Fruit fly (Drosophila melanogaster): ENCODE data around the gene PNUTS.
A peak's percentile ranks its signal among the peaks of the same experiment; 100 is the strongest.

Gene PNUTS

dm6 chr2L:870749-871418, 619 bp downstream of the PNUTS start (continued):
- peak; percentile 57 for TF ChIP-seq Fer1 (GFP tag; optimal IDR thresholded peaks at IDR 0.05)
- TF ChIP-seq ase (GFP tag; IDR thresholded peaks at IDR 0.05): no peak
- TF ChIP-seq Bdp1 (GFP tag; optimal IDR thresholded peaks at IDR 0.05): peak; percentile 62
- peak; percentile 21 for TF ChIP-seq CG6654 (GFP tag; optimal IDR thresholded peaks at IDR 0.05)
- peak; percentile 29 for TF ChIP-seq CG12104 (GFP tag; optimal IDR thresholded peaks at IDR 0.05)
- peak; percentile 68 for TF ChIP-seq CG8924 (tag; optimal IDR thresholded peaks at IDR 0.05)
- no peak for TF ChIP-seq Nf-YA (GFP tag; IDR thresholded peaks at IDR 0.05)
- no peak for TF ChIP-seq CG6254 (GFP tag; optimal IDR thresholded peaks at IDR 0.05)
- TF ChIP-seq CG1603 (tag; optimal IDR thresholded peaks at IDR 0.05): peak; percentile 77
- no peak for TF ChIP-seq CG42726 (GFP tag; IDR thresholded peaks at IDR 0.05; ENCODE audit: partially characterized antibody)
- no peak for TF ChIP-seq fd102C (GFP tag; optimal IDR thresholded peaks at IDR 0.05)
- peak; percentile 76 for TF ChIP-seq luna (GFP tag; optimal IDR thresholded peaks at IDR 0.05)
- peak; percentile 67 for TF ChIP-seq Ssrp (tag; optimal IDR thresholded peaks at IDR 0.05)
- peak; percentile 64 for TF ChIP-seq CG15269 (tag; optimal IDR thresholded peaks at IDR 0.05)
- peak; percentile 59 for TF ChIP-seq tin (GFP tag; optimal IDR thresholded peaks at IDR 0.05)
- TF ChIP-seq pita (GFP tag; optimal IDR thresholded peaks at IDR 0.05): no peak
- TF ChIP-seq CG9797 (GFP tag; optimal IDR thresholded peaks at IDR 0.05): no peak
- peak; percentile 76 for TF ChIP-seq HLH54F (GFP tag; optimal IDR thresholded peaks at IDR 0.05)
- TF ChIP-seq Myb (GFP tag; optimal IDR thresholded peaks at IDR 0.05): peak; percentile 41
- TF ChIP-seq Hand (GFP tag; optimal IDR thresholded peaks at IDR 0.05): no peak
- TF ChIP-seq CG31365 (tag; optimal IDR thresholded peaks at IDR 0.05): no peak
- no peak for TF ChIP-seq CG10274 (GFP tag; optimal IDR thresholded peaks at IDR 0.05)
- no peak for TF ChIP-seq CG34224 (GFP tag; IDR thresholded peaks at IDR 0.05; ENCODE audit: partially characterized antibody)
- peak; percentile 81 for TF ChIP-seq CG6689 (GFP tag; IDR thresholded peaks at IDR 0.05)
- TF ChIP-seq ara (GFP tag; IDR thresholded peaks at IDR 0.05): peak; percentile 78
- peak; percentile 78 for TF ChIP-seq CG17328 (GFP tag; IDR thresholded peaks at IDR 0.05)
- TF ChIP-seq CG12155 (GFP tag; optimal IDR thresholded peaks at IDR 0.05): peak; percentile 56
- peak; percentile 79 for TF ChIP-seq Dad (GFP tag; optimal IDR thresholded peaks at IDR 0.05)
- TF ChIP-seq ftz-f1 (GFP tag; optimal IDR thresholded peaks at IDR 0.05): no peak
- TF ChIP-seq CG13424 (tag; optimal IDR thresholded peaks at IDR 0.05): peak; percentile 73
- peak; percentile 41; the same call in 1 of the 2 replicates for TF ChIP-seq sens-2 (GFP tag; IDR thresholded peaks at IDR 0.05)
- peak; percentile 48; the same call in 1 of the 2 replicates for TF ChIP-seq rib (GFP tag; IDR thresholded peaks at IDR 0.05)
- TF ChIP-seq grau (tag; optimal IDR thresholded peaks at IDR 0.05): peak; percentile 68
- 0 out of 4 replicates have a peak, but pooled peaks have one; percentile 60 for TF ChIP-seq chinmo (GFP tag; IDR thresholded peaks at IDR 0.05; ENCODE audit: partially characterized antibody)
- TF ChIP-seq Ravus (GFP tag; IDR thresholded peaks at IDR 0.05): no peak
- peak; percentile 51; the same call in 1 of the 2 replicates for TF ChIP-seq CG8765 (GFP tag; IDR thresholded peaks at IDR 0.05)
- TF ChIP-seq CG8089 (GFP tag; optimal IDR thresholded peaks at IDR 0.05): peak; percentile 50
- no peak for TF ChIP-seq bowl (GFP tag; IDR thresholded peaks at IDR 0.05)
- TF ChIP-seq Ets97D (GFP tag; optimal IDR thresholded peaks at IDR 0.05): peak; percentile 65
- TF ChIP-seq CG7963 (GFP tag; IDR thresholded peaks at IDR 0.05; ENCODE audit: partially characterized antibody): no peak; the same call in 2 of the 3 replicates
- TF ChIP-seq CG17612 (GFP tag; IDR thresholded peaks at IDR 0.05): no peak
- peak; percentile 64 for TF ChIP-seq CG18619 (GFP tag; optimal IDR thresholded peaks at IDR 0.05)
- TF ChIP-seq lola (GFP tag; optimal IDR thresholded peaks at IDR 0.05): peak in 1 of 3 experiments; percentile 38
- TF ChIP-seq row (GFP tag; IDR thresholded peaks at IDR 0.05): peak; percentile 82
- peak; percentile 71 for TF ChIP-seq ken (GFP tag; IDR thresholded peaks at IDR 0.05)
- no peak for TF ChIP-seq CG6854 (GFP tag; optimal IDR thresholded peaks at IDR 0.05)
- TF ChIP-seq CG1024 (GFP tag; IDR thresholded peaks at IDR 0.05): no peak; the same call in 1 of the 2 replicates
- peak; percentile 28; the same call in 1 of the 2 replicates for TF ChIP-seq Bgb (GFP tag; IDR thresholded peaks at IDR 0.05; ENCODE audit: partially characterized antibody)
- TF ChIP-seq wor (GFP tag; IDR thresholded peaks at IDR 0.05): no peak

Data from whole organism, embryonic.